Fruit fly (Drosophila melanogaster) whole organism, adult: ENCODE data around the gene Meics.

Experiments
- CG14711 ChIP-seq: fragments of 200-800 bp; sonication (Bioruptor generic); optimal IDR thresholded peaks from 2 replicates; lab custom pipeline; 2018; ENCODE audit warnings: missing biosample characterization, mild to moderate bottlenecking, missing genetic modification characterization, moderate library complexity
- CG33017 ChIP-seq: fragments of 200-800 bp; sonication (Bioruptor generic); optimal IDR thresholded peaks from 2 replicates; lab custom pipeline; 2018; ENCODE audit warnings: missing biosample characterization, mild to moderate bottlenecking, missing genetic modification characterization, moderate library complexity
- CG5204 ChIP-seq: fragments of 200-800 bp; sonication (Bioruptor generic); optimal IDR thresholded peaks from 2 replicates; lab custom pipeline; 2016; ENCODE audit warnings: missing biosample characterization, missing genetic modification characterization
- Clk ChIP-seq: fragments of 200-800 bp; sonication (Bioruptor generic); optimal IDR thresholded peaks from 2 replicates; lab custom pipeline; 2017; ENCODE audit warnings: missing biosample characterization, missing genetic modification characterization
- Crg-1 ChIP-seq: fragments of 200-800 bp; sonication (Bioruptor generic); optimal IDR thresholded peaks from 2 replicates; lab custom pipeline; 2016; ENCODE audit warnings: missing biosample characterization, missing genetic modification characterization
- Mnt ChIP-seq: fragments of 200-800 bp; sonication (Bioruptor generic); optimal IDR thresholded peaks from 2 replicates; lab custom pipeline; 2016; ENCODE audit warnings: missing biosample characterization, mild to moderate bottlenecking, missing genetic modification characterization
- cnc ChIP-seq, 2 experiments: fragments of >200 bp; optimal IDR thresholded peaks; 2 replicates each; lab custom pipeline; 2017
- kay ChIP-seq: fragments of 200-800 bp; sonication (Bioruptor generic); peaks from one replicate; lab custom pipeline; 2016; ENCODE audit warnings: missing biosample characterization, missing genetic modification characterization, borderline replicate concordance
- ovo ChIP-seq: fragments of 200-800 bp; sonication (Bioruptor generic); optimal IDR thresholded peaks from 2 replicates; lab custom pipeline; 2016; ENCODE audit warnings: missing biosample characterization, missing genetic modification characterization
- tj ChIP-seq: fragments of 200-800 bp; sonication (Bioruptor generic); optimal IDR thresholded peaks from 3 replicates; lab custom pipeline; 2017; ENCODE audit warnings: missing biosample characterization, mild to moderate bottlenecking, missing genetic modification characterization, moderate library complexity

DNA sequence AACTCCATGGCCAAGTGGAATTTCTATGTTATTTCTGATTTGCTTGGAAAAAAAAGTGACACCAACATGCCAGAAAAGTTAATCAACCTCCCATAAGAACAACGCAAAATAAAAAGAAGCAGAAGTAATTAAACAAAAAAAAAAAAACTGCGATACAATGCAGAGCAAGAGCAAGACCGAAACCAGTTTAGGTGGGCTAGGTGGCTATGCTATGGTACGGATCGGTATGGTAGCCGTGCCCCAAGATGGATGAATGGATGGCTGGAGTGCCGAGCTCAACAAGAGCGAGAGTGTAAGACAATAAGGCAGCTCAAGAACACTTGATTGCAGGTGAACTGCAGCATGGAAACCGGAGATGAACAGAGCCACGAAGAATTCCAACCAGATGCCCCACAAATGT lies 27.7 kb downstream of the Meics start:
- TF ChIP-seq Crg-1 (GFP tag; lab: Kevin White, UChicago) (no peak), Clk (no peak), Mnt (GFP tag; lab: Kevin White, UChicago) (no peak), CG5204 (GFP tag; lab: Kevin White, UChicago) (no peak), CG33017 (tag; lab: Kevin White, UChicago) (no peak), kay (GFP tag; lab: Kevin White, UChicago) (no peak), tj (GFP tag; lab: Kevin White, UChicago) (no peak), CG14711 (tag; lab: Kevin White, UChicago) (no peak), ovo (GFP tag; lab: Kevin White, UChicago) (no peak), cnc (optimal IDR thresholded peaks at IDR 0.05; lab: Kevin White, UChicago) (no peak)
